Fruit fly (Drosophila melanogaster) whole organism, wandering third instar larva: ENCODE data around the gene eIF4E5.

ENCODE experiments used
- Abd-B ChIP-seq: fragments of >200 bp; optimal IDR thresholded peaks from 2 replicates; lab custom pipeline; 2017; ENCODE audit warnings: missing biosample characterization, missing genetic modification characterization
- CG32264 ChIP-seq: fragments of 200-800 bp; sonication (Bioruptor generic); optimal IDR thresholded peaks from 2 replicates; lab custom pipeline; 2016; ENCODE audit warnings: missing biosample characterization, missing genetic modification characterization
- CG9705 ChIP-seq: fragments of 200-800 bp; sonication (Bioruptor generic); optimal IDR thresholded peaks from 2 replicates; lab custom pipeline; 2018; ENCODE audit warnings: missing biosample characterization, mild to moderate bottlenecking, missing genetic modification characterization
- CrebA ChIP-seq: fragments of 200-800 bp; sonication (Bioruptor generic); optimal IDR thresholded peaks from 2 replicates; lab custom pipeline; 2016; ENCODE audit warnings: missing biosample characterization, mild to moderate bottlenecking, missing genetic modification characterization, borderline replicate concordance
- Dfd ChIP-seq: fragments of >200 bp; optimal IDR thresholded peaks from 2 replicates; lab custom pipeline; 2017; ENCODE audit warnings: missing biosample characterization, missing genetic modification characterization
- Dif ChIP-seq: fragments of 200-275, 200-300 bp; sonication (Bioruptor generic); optimal IDR thresholded peaks from 2 replicates; lab custom pipeline; 2018; ENCODE audit warnings: missing biosample characterization, missing genetic modification characterization; ENCODE audit not compliant: partially characterized antibody
- GATAd ChIP-seq: sonication (Bioruptor generic); optimal IDR thresholded peaks from 2 replicates; lab custom pipeline; 2016; ENCODE audit warnings: missing biosample characterization, missing genetic modification characterization
- HLH106 ChIP-seq: fragments of 200-800 bp; optimal IDR thresholded peaks from 3 replicates; lab custom pipeline; 2019; ENCODE audit warnings: missing biosample characterization, mild to moderate bottlenecking, missing genetic modification characterization, moderate library complexity
- Hnf4 ChIP-seq: fragments of 200-800 bp; sonication (Bioruptor generic); optimal IDR thresholded peaks from 2 replicates; lab custom pipeline; 2016; ENCODE audit warnings: missing biosample characterization, mild to moderate bottlenecking, missing genetic modification characterization
- Hr78 ChIP-seq: fragments of >200 bp; optimal IDR thresholded peaks from 2 replicates; lab custom pipeline; 2017; ENCODE audit warnings: missing biosample characterization, missing genetic modification characterization
- Hr83 ChIP-seq: fragments of 200-300 bp; sonication (Bioruptor generic); optimal IDR thresholded peaks from 2 replicates; lab custom pipeline; 2016; ENCODE audit warnings: missing biosample characterization, mild to moderate bottlenecking, missing genetic modification characterization, moderate library complexity; ENCODE audit not compliant: poor library complexity, severe bottlenecking
- Jra ChIP-seq: sonication (Bioruptor generic); optimal IDR thresholded peaks from 2 replicates; lab custom pipeline; 2016; ENCODE audit warnings: missing biosample characterization, missing genetic modification characterization
- Mio ChIP-seq: sonication (Bioruptor generic); optimal IDR thresholded peaks from 2 replicates; lab custom pipeline; 2016; ENCODE audit warnings: missing biosample characterization, missing genetic modification characterization
- Myc ChIP-seq: fragments of >200 bp; optimal IDR thresholded peaks from 2 replicates; lab custom pipeline; 2017
- N ChIP-seq: fragments of >200 bp; optimal IDR thresholded peaks from 2 replicates; lab custom pipeline; 2018; ENCODE audit warnings: missing biosample characterization, missing external identifiers, missing genetic modification characterization
- OdsH ChIP-seq: fragments of 200-800 bp; sonication (Bioruptor generic); optimal IDR thresholded peaks from 2 replicates; lab custom pipeline; 2016; ENCODE audit warnings: missing biosample characterization, mild to moderate bottlenecking, missing genetic modification characterization
- Rel ChIP-seq, 2 experiments: fragments of 200-800 bp; sonication (Bioruptor generic) in 1 of 2; optimal IDR thresholded peaks; 2 replicates in 1 of 2; 3 replicates in 1 of 2; lab custom pipeline; 2016 to 2019; ENCODE audit warnings: mild to moderate bottlenecking in 2 of 2, missing biosample characterization in 2 of 2, missing genetic modification characterization in 2 of 2, moderate library complexity in 1 of 2
- Sp1 ChIP-seq: fragments of 200-800 bp; sonication (Bioruptor generic); optimal IDR thresholded peaks from 3 replicates; lab custom pipeline; 2019; ENCODE audit warnings: missing biosample characterization, mild to moderate bottlenecking, missing genetic modification characterization, moderate library complexity
- Vsx2 ChIP-seq: fragments of 200-300, 225-300 bp; sonication (Bioruptor generic); optimal IDR thresholded peaks from 2 replicates; lab custom pipeline; 2018; ENCODE audit warnings: missing biosample characterization, missing genetic modification characterization; ENCODE audit not compliant: partially characterized antibody
- br ChIP-seq: fragments of 200-800 bp; sonication (Bioruptor generic); optimal IDR thresholded peaks from 2 replicates; lab custom pipeline; 2016; ENCODE audit warnings: missing biosample characterization, missing genetic modification characterization
- brk ChIP-seq: fragments of 200-800 bp; sonication (Bioruptor generic); optimal IDR thresholded peaks from 2 replicates; lab custom pipeline; 2016; ENCODE audit warnings: missing biosample characterization, mild to moderate bottlenecking, missing genetic modification characterization
- dl ChIP-seq, 2 experiments: fragments of 175-275, 200-275 bp in 1 of 2; fragments of 200-275 bp in 1 of 2; sonication (Bioruptor generic); optimal IDR thresholded peaks; lab custom pipeline; 2018; ENCODE audit warnings: mild to moderate bottlenecking in 2 of 2, missing biosample characterization in 2 of 2, missing genetic modification characterization in 2 of 2, moderate library complexity in 2 of 2; ENCODE audit not compliant: partially characterized antibody in 2 of 2, insufficient read depth in 1 of 2
- dmrt93B ChIP-seq: fragments of 200-800 bp; sonication (Bioruptor generic); optimal IDR thresholded peaks from 2 replicates; lab custom pipeline; 2018; ENCODE audit warnings: missing biosample characterization, mild to moderate bottlenecking, missing genetic modification characterization
- dsf ChIP-seq: sonication (Bioruptor generic); optimal IDR thresholded peaks from 2 replicates; lab custom pipeline; 2016; ENCODE audit warnings: missing biosample characterization, missing genetic modification characterization, borderline replicate concordance
- ey ChIP-seq: fragments of 200-800 bp; sonication (Bioruptor generic); optimal IDR thresholded peaks from 2 replicates; lab custom pipeline; 2016; ENCODE audit warnings: missing biosample characterization, missing genetic modification characterization
- foxo ChIP-seq, 2 experiments: fragments of 200-800 bp; sonication (Bioruptor generic); optimal IDR thresholded peaks; 2 replicates in 1 of 2; 3 replicates in 1 of 2; lab custom pipeline; 2016 to 2017; ENCODE audit warnings: missing biosample characterization in 2 of 2, missing genetic modification characterization in 2 of 2
- fru ChIP-seq: fragments of 200-800 bp; sonication (Bioruptor generic); optimal IDR thresholded peaks from 3 replicates; lab custom pipeline; 2016; ENCODE audit warnings: missing biosample characterization, mild to moderate bottlenecking, missing genetic modification characterization
- h ChIP-seq: fragments of 200-800 bp; sonication (Bioruptor generic); optimal IDR thresholded peaks from 3 replicates; lab custom pipeline; 2016; ENCODE audit warnings: missing biosample characterization, mild to moderate bottlenecking, missing genetic modification characterization
- jim ChIP-seq: fragments of 175-275, 200-325 bp; sonication (Bioruptor generic); optimal IDR thresholded peaks from 2 replicates; lab custom pipeline; 2016; ENCODE audit warnings: missing biosample characterization, mild to moderate bottlenecking, missing genetic modification characterization
- lola ChIP-seq: fragments of >200 bp; optimal IDR thresholded peaks from 2 replicates; lab custom pipeline; 2017; ENCODE audit warnings: missing biosample characterization, missing genetic modification characterization
- pan ChIP-seq: fragments of >200 bp; optimal IDR thresholded peaks from 2 replicates; lab custom pipeline; 2017
- psq ChIP-seq: fragments of 200-800 bp; sonication (Bioruptor generic); optimal IDR thresholded peaks from 3 replicates; lab custom pipeline; 2017; ENCODE audit warnings: missing biosample characterization, mild to moderate bottlenecking, missing genetic modification characterization, moderate library complexity
- rgr ChIP-seq: fragments of 200-800 bp; sonication (Bioruptor generic); optimal IDR thresholded peaks from 3 replicates; lab custom pipeline; 2016; ENCODE audit warnings: missing biosample characterization, mild to moderate bottlenecking, missing genetic modification characterization
- sage ChIP-seq: fragments of 200-800 bp; sonication (Bioruptor generic); optimal IDR thresholded peaks from 2 replicates; lab custom pipeline; 2016; ENCODE audit warnings: missing biosample characterization, mild to moderate bottlenecking, missing genetic modification characterization
- sv ChIP-seq: fragments of 200-800 bp; sonication (Bioruptor generic); optimal IDR thresholded peaks from 3 replicates; lab custom pipeline; 2016; ENCODE audit warnings: missing biosample characterization, missing genetic modification characterization
- tai ChIP-seq: sonication (Bioruptor generic); optimal IDR thresholded peaks from 2 replicates; lab custom pipeline; 2016; ENCODE audit warnings: missing biosample characterization, missing genetic modification characterization
- usp ChIP-seq: fragments of >200 bp; optimal IDR thresholded peaks from 2 replicates; lab custom pipeline; 2017; ENCODE audit warnings: missing biosample characterization, missing genetic modification characterization
- woc ChIP-seq: sonication (Bioruptor generic); optimal IDR thresholded peaks from 2 replicates; lab custom pipeline; 2016; ENCODE audit warnings: missing biosample characterization, mild to moderate bottlenecking, missing genetic modification characterization

Gene eIF4E5

dm6 chr3L:7850771-7851358 is 43.8 kb upstream of the eIF4E5 start (continued):
- TF ChIP-seq Hnf4 (GFP tag; lab: Kevin White, UChicago), result peak; percentile 48
- peak; percentile 54 for TF ChIP-seq br
- TF ChIP-seq CG9705 (GFP tag; lab: Kevin White, UChicago), result no peak
- TF ChIP-seq GATAd (GFP tag; lab: Kevin White, UChicago), result no peak
- no peak for TF ChIP-seq Dif (GFP tag; lab: Kevin White, UChicago)

- TF ChIP-seq OdsH (GFP tag; lab: Kevin White, UChicago) (no peak), CG32264 (GFP tag; lab: Kevin White, UChicago) (no peak), brk (no peak), Jra (GFP tag; lab: Kevin White, UChicago) (no peak), GATAd (GFP tag; lab: Kevin White, UChicago) (no peak), Mio (GFP tag; lab: Kevin White, UChicago) (no peak), lola (GFP tag; lab: Kevin White, UChicago) (no peak), h (no peak), tai (GFP tag; lab: Kevin White, UChicago) (no peak), Abd-B (GFP tag; lab: Kevin White, UChicago) (no peak), psq (GFP tag; lab: Kevin White, UChicago) (no peak)
- TF ChIP-seq, all 38 proteins: peak for 0
Observed at dm6 chr3L:7852252-7852885, 42.3 kb upstream of the eIF4E5 start.

- TF ChIP-seq h (peak; percentile 8), Hnf4 (GFP tag; lab: Kevin White, UChicago) (peak; percentile 21), foxo (GFP tag; optimal IDR thresholded peaks at IDR 0.05; lab: Kevin White, UChicago) (no peak), Abd-B (GFP tag; lab: Kevin White, UChicago) (no peak), rgr (GFP tag; lab: Kevin White, UChicago) (no peak), br (no peak), Dif (GFP tag; lab: Kevin White, UChicago) (peak; percentile 37), CrebA (GFP tag; lab: Kevin White, UChicago) (no peak), Hr83 (GFP tag; lab: Kevin White, UChicago) (peak; percentile 73), lola (GFP tag; lab: Kevin White, UChicago) (no peak), Myc (lab: Kevin White, UChicago) (no peak), fru (GFP tag; lab: Kevin White, UChicago) (no peak), Rel (GFP tag; optimal IDR thresholded peaks at IDR 0.05; lab: Kevin White, UChicago) (no peak), Rel (tag; optimal IDR thresholded peaks at IDR 0.05; lab: Kevin White, UChicago) (peak; percentile 17), dsf (GFP tag; lab: Kevin White, UChicago) (no peak), Vsx2 (peak; percentile 16), OdsH (GFP tag; lab: Kevin White, UChicago) (no peak), HLH106 (no peak), jim (GFP tag; lab: Kevin White, UChicago) (no peak), sv (GFP tag; lab: Kevin White, UChicago) (no peak), pan (lab: Kevin White, UChicago) (no peak), CG32264 (GFP tag; lab: Kevin White, UChicago) (no peak), dl (GFP tag; optimal IDR thresholded peaks at IDR 0.05; lab: Kevin White, UChicago; ENCODE audit: insufficient read depth in 1 of 2, partially characterized antibody in 2 of 2) (peak in 1 of 2 experiments; percentile 11), tai (GFP tag; lab: Kevin White, UChicago) (no peak), Mio (GFP tag; lab: Kevin White, UChicago) (no peak), woc (no peak), CG9705 (GFP tag; lab: Kevin White, UChicago) (peak; percentile 13), usp (GFP tag; lab: Kevin White, UChicago) (no peak), sage (GFP tag; lab: Kevin White, UChicago) (peak; percentile 49), Jra (GFP tag; lab: Kevin White, UChicago) (no peak), Dfd (no peak), Sp1 (GFP tag; lab: Kevin White, UChicago) (peak; percentile 46), ey (GFP tag; lab: Kevin White, UChicago) (no peak), psq (GFP tag; lab: Kevin White, UChicago) (no peak), Hr78 (GFP tag; lab: Kevin White, UChicago) (no peak), GATAd (GFP tag; lab: Kevin White, UChicago) (no peak), N (no peak), brk (no peak), dmrt93B (GFP tag; lab: Kevin White, UChicago) (no peak)
- TF ChIP-seq, all 38 proteins: peak for 10
Observed at dm6 chr3L:7854752-7855454, 39.8 kb upstream of the eIF4E5 start.
